Fruit fly (Drosophila melanogaster) whole organism, adult: ENCODE measurements around the gene RpS19b.

Experiments used
- CG11617 ChIP-seq: fragments of 200-800 bp; sonication (Bioruptor generic); optimal IDR thresholded peaks from 2 replicates; lab custom pipeline; 2017; ENCODE audit warnings: mild to moderate bottlenecking, missing biosample characterization, missing genetic modification reagents, missing genetic modification characterization
- CG12768 ChIP-seq: fragments of 200-800 bp; sonication (Bioruptor generic); optimal IDR thresholded peaks from 2 replicates; lab custom pipeline; 2017; ENCODE audit warnings: missing biosample characterization, missing genetic modification characterization, mild to moderate bottlenecking, moderate library complexity, missing genetic modification reagents
- CG14711 ChIP-seq: fragments of 200-800 bp; sonication (Bioruptor generic); optimal IDR thresholded peaks from 2 replicates; lab custom pipeline; 2018; ENCODE audit warnings: missing biosample characterization, mild to moderate bottlenecking, missing genetic modification characterization, moderate library complexity
- CG1620 ChIP-seq: fragments of 200-800 bp; sonication (Bioruptor generic); optimal IDR thresholded peaks from 2 replicates; lab custom pipeline; 2016; ENCODE audit warnings: missing biosample characterization, missing genetic modification characterization
- CG33017 ChIP-seq: fragments of 200-800 bp; sonication (Bioruptor generic); optimal IDR thresholded peaks from 2 replicates; lab custom pipeline; 2018; ENCODE audit warnings: missing biosample characterization, mild to moderate bottlenecking, missing genetic modification characterization, moderate library complexity
- CG5204 ChIP-seq: fragments of 200-800 bp; sonication (Bioruptor generic); optimal IDR thresholded peaks from 2 replicates; lab custom pipeline; 2016; ENCODE audit warnings: missing biosample characterization, missing genetic modification characterization
- CG7045 ChIP-seq: fragments of 200-800 bp; sonication (Bioruptor generic); optimal IDR thresholded peaks from 2 replicates; lab custom pipeline; 2017; ENCODE audit warnings: missing biosample characterization, mild to moderate bottlenecking, missing genetic modification characterization
- CG7101 ChIP-seq: fragments of 200-800 bp; sonication (Bioruptor generic); optimal IDR thresholded peaks from 2 replicates; lab custom pipeline; 2018; ENCODE audit warnings: missing biosample characterization, mild to moderate bottlenecking, missing genetic modification characterization, moderate library complexity
- Clk ChIP-seq: fragments of 200-800 bp; sonication (Bioruptor generic); optimal IDR thresholded peaks from 2 replicates; lab custom pipeline; 2017; ENCODE audit warnings: missing biosample characterization, missing genetic modification characterization
- Crg-1 ChIP-seq: fragments of 200-800 bp; sonication (Bioruptor generic); optimal IDR thresholded peaks from 2 replicates; lab custom pipeline; 2016; ENCODE audit warnings: missing biosample characterization, missing genetic modification characterization
- Hr96 ChIP-seq: fragments of 200-800 bp; sonication (Bioruptor generic); optimal IDR thresholded peaks from 2 replicates; lab custom pipeline; 2016; ENCODE audit warnings: missing biosample characterization, missing genetic modification characterization
- Mnt ChIP-seq: fragments of 200-800 bp; sonication (Bioruptor generic); optimal IDR thresholded peaks from 2 replicates; lab custom pipeline; 2016; ENCODE audit warnings: missing biosample characterization, mild to moderate bottlenecking, missing genetic modification characterization
- bab1 ChIP-seq: fragments of 200-800 bp; sonication (Bioruptor generic); optimal IDR thresholded peaks from 3 replicates; lab custom pipeline; 2019; ENCODE audit warnings: missing biosample characterization, mild to moderate bottlenecking, missing genetic modification characterization, moderate library complexity
- cic ChIP-seq: fragments of 200-800 bp; sonication (Bioruptor generic); optimal IDR thresholded peaks from 2 replicates; lab custom pipeline; 2017; ENCODE audit warnings: missing biosample characterization, mild to moderate bottlenecking, missing genetic modification characterization, moderate library complexity
- cnc ChIP-seq, 2 experiments: fragments of >200 bp; optimal IDR thresholded peaks; 2 replicates each; lab custom pipeline; 2017
- kay ChIP-seq: fragments of 200-800 bp; sonication (Bioruptor generic); peaks from one replicate; lab custom pipeline; 2016; ENCODE audit warnings: missing biosample characterization, missing genetic modification characterization, borderline replicate concordance
- ovo ChIP-seq: fragments of 200-800 bp; sonication (Bioruptor generic); optimal IDR thresholded peaks from 2 replicates; lab custom pipeline; 2016; ENCODE audit warnings: missing biosample characterization, missing genetic modification characterization
- pad ChIP-seq: fragments of 200-800 bp; sonication (Bioruptor generic); optimal IDR thresholded peaks from 3 replicates; lab custom pipeline; 2017; ENCODE audit warnings: missing biosample characterization, missing genetic modification characterization, mild to moderate bottlenecking, moderate library complexity, missing genetic modification reagents
- tj ChIP-seq: fragments of 200-800 bp; sonication (Bioruptor generic); optimal IDR thresholded peaks from 3 replicates; lab custom pipeline; 2017; ENCODE audit warnings: missing biosample characterization, mild to moderate bottlenecking, missing genetic modification characterization, moderate library complexity
- toe ChIP-seq: fragments of 200-800 bp; sonication (Bioruptor generic); optimal IDR thresholded peaks from 2 replicates; lab custom pipeline; 2016; ENCODE audit warnings: missing biosample characterization, missing genetic modification characterization

The RpS19b gene

dm6 chr3R:23919366-23919765, 14.0 kb downstream of the RpS19b start:
- TF ChIP-seq CG5204 (GFP tag; lab: Kevin White, UChicago) = no peak

- TF ChIP-seq CG33017 = no peak
- no peak for TF ChIP-seq CG7045 (GFP tag; lab: Kevin White, UChicago)
- no peak for TF ChIP-seq CG5204 (GFP tag; lab: Kevin White, UChicago)
- TF ChIP-seq Clk (GFP tag; lab: Kevin White, UChicago) = no peak
Observed at dm6 chr3R:23915967-23916366, 17.4 kb downstream of the RpS19b start.

DNA sequence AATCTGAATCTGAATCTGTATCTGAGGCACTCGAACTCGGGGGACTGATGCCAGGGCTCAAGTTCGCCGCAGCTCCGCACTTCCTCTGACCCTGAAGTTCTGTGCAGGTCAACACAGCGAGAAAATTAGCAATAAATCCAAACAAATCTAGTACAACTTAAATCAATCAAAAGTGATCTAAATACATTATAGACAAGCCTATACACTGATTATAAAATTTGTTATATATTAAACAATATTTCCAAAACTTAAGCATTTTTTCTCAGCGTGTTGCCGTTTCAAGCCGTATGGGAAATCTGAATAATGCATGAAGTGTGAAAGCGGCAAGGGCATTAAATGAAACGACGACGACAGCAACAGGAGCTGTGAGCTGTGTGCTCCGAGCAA, 18.3 kb downstream of the RpS19b start:
- TF ChIP-seq CG14711 (tag; lab: Kevin White, UChicago) (peak; percentile 5), CG7045 (GFP tag; lab: Kevin White, UChicago) (no peak), CG5204 (GFP tag; lab: Kevin White, UChicago) (no peak)

- TF ChIP-seq cnc (optimal IDR thresholded peaks at IDR 0.05; lab: Kevin White, UChicago) (no peak), cic (GFP tag; lab: Kevin White, UChicago) (no peak), Crg-1 (GFP tag; lab: Kevin White, UChicago) (no peak), ovo (GFP tag; lab: Kevin White, UChicago) (no peak), CG7101 (no peak), CG5204 (GFP tag; lab: Kevin White, UChicago) (no peak), CG14711 (tag; lab: Kevin White, UChicago) (no peak), pad (GFP tag; lab: Kevin White, UChicago) (no peak), CG1620 (no peak), CG7045 (GFP tag; lab: Kevin White, UChicago) (no peak), tj (GFP tag; lab: Kevin White, UChicago) (no peak), CG11617 (GFP tag; lab: Kevin White, UChicago) (no peak), kay (GFP tag; lab: Kevin White, UChicago) (no peak), toe (GFP tag; lab: Kevin White, UChicago) (no peak)
Observed at dm6 chr3R:23914415-23915041, 18.8 kb downstream of the RpS19b start.

DNA sequence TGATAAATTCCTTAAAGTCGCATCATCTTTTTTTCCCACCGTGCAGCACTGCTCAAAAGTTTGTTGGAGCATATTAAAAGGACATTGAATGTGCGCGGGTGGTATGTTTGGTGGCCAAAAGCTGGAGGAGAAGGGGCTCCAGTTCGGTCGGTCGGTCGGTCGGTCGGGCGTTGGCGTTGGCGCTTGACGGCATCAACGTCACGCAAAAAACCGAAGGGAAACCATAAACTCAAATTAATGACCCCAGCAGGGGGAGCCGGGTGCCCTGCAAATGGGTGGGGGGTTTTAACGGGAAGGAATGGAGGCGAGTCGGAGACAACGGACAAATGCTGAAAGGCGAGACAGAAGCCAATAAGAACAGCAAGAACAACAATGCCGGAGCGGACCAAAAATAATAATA, 21.0 kb downstream of the RpS19b start:
- TF ChIP-seq Crg-1 (GFP tag; lab: Kevin White, UChicago) = no peak
- no peak for TF ChIP-seq ovo (GFP tag; lab: Kevin White, UChicago)
- no peak for TF ChIP-seq cic (GFP tag; lab: Kevin White, UChicago)
- no peak for TF ChIP-seq toe (GFP tag; lab: Kevin White, UChicago)
- no peak for TF ChIP-seq CG12768 (GFP tag; lab: Kevin White, UChicago)
- TF ChIP-seq pad (GFP tag; lab: Kevin White, UChicago) = no peak
- TF ChIP-seq CG7045 (GFP tag; lab: Kevin White, UChicago) = no peak
- TF ChIP-seq CG14711 (tag; lab: Kevin White, UChicago) = no peak
- TF ChIP-seq Hr96 (GFP tag; lab: Kevin White, UChicago) = no peak

DNA sequence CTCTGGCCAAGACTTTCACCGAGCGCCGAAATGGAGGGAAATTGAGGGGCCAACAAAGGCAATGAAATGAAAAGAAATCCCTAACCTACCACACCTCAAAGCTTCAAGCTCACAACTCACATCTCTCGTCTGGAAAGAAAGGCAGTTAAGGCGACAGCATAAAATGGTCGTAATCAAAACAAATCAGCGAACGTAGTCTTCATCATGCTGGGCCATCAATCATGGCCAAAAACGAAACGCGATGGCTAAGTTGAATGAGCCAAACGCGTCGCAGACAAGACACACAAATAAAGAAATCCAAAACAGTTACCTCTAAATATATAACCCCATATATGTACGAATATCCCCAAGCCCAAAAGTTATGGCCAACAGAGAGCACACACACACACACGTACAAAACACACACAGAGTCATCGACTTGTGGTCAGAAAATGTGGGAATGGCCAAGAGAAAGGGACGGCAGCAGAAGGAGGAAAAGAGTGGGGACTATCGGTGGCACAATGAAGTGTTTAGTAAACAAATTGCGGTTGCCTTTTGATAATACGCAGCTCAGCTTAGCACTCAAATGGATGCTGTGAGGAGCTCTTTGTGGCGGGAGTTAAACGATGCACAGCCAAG, 22.1 kb downstream of the RpS19b start:
- TF ChIP-seq cnc (optimal IDR thresholded peaks at IDR 0.05; lab: Kevin White, UChicago) (no peak), cic (GFP tag; lab: Kevin White, UChicago) (no peak), bab1 (GFP tag; lab: Kevin White, UChicago) (no peak), pad (GFP tag; lab: Kevin White, UChicago) (no peak), Hr96 (GFP tag; lab: Kevin White, UChicago) (no peak), CG1620 (no peak), toe (GFP tag; lab: Kevin White, UChicago) (no peak), Mnt (GFP tag; lab: Kevin White, UChicago) (no peak), CG11617 (GFP tag; lab: Kevin White, UChicago) (no peak), CG5204 (GFP tag; lab: Kevin White, UChicago) (no peak), Clk (GFP tag; lab: Kevin White, UChicago) (no peak), Crg-1 (GFP tag; lab: Kevin White, UChicago) (no peak), CG7101 (no peak), CG33017 (no peak), CG14711 (tag; lab: Kevin White, UChicago) (no peak), CG7045 (GFP tag; lab: Kevin White, UChicago) (no peak), CG12768 (GFP tag; lab: Kevin White, UChicago) (no peak), tj (GFP tag; lab: Kevin White, UChicago) (no peak), kay (GFP tag; lab: Kevin White, UChicago) (no peak)

dm6 chr3R:23910260-23910887, 23.0 kb downstream of the RpS19b start:
- no peak for TF ChIP-seq ovo (GFP tag; lab: Kevin White, UChicago)
- no peak for TF ChIP-seq CG7101
- no peak for TF ChIP-seq Crg-1 (GFP tag; lab: Kevin White, UChicago)
- no peak for TF ChIP-seq CG33017
- no peak for TF ChIP-seq Mnt (GFP tag; lab: Kevin White, UChicago)
- TF ChIP-seq CG12768 (GFP tag; lab: Kevin White, UChicago) = no peak
- no peak for TF ChIP-seq pad (GFP tag; lab: Kevin White, UChicago)
- no peak for TF ChIP-seq cic (GFP tag; lab: Kevin White, UChicago)
- no peak for TF ChIP-seq toe (GFP tag; lab: Kevin White, UChicago)
- TF ChIP-seq kay (GFP tag; lab: Kevin White, UChicago) = no peak
- no peak for TF ChIP-seq CG1620
- TF ChIP-seq CG14711 (tag; lab: Kevin White, UChicago) = no peak
- TF ChIP-seq CG11617 (GFP tag; lab: Kevin White, UChicago) = no peak
- TF ChIP-seq cnc (optimal IDR thresholded peaks at IDR 0.05; lab: Kevin White, UChicago) = no peak
- no peak for TF ChIP-seq CG7045 (GFP tag; lab: Kevin White, UChicago)
- TF ChIP-seq bab1 (GFP tag; lab: Kevin White, UChicago) = no peak
- no peak for TF ChIP-seq CG5204 (GFP tag; lab: Kevin White, UChicago)
- TF ChIP-seq Clk (GFP tag; lab: Kevin White, UChicago) = no peak
